Fruit fly (Drosophila melanogaster): ENCODE results near the gene cold.

Gene cold

DNA sequence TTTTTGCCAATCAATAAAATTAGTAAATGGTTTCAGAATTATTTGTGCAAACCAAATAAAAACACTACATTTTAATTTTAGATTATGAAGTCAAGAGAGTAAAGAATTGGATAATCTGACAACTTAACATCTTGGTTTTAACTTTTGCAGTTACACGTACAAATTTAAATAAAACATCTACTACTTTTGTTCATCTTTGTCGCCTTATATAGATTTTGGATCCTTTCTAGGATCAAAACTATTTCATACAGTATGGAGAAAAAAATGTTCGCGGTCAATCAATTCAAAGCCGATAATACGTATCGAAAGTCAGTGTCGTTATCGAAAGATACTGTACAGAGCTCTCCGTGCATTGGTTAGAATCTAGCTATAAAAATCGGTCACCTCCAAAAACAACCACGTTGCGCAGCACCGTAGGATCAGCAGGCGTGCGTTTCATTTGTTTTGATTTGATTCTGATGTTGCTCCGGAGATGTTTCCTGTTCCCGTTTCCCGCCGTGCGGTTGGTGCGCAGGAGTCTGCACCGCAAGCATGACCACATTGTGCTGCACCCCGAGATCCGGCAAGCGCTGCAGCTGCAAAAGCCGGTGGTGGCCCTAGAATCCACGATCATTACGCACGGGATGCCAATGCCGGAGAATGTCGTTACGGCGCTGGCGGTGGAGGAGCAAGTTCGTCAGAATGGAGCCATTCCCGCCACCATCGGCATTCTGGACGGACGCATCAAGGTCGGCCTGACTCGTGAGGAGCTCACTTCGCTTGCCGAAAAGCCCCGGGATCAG lies 10.1 kb upstream of the cold start, which contains the start of the genes uncNacbeta and CG2794:
uncNacbeta (minus strand) TSS at position 51 of the 782 bp plus-strand sequence.
CG2794 (plus strand) TSS at position 395 of the 782 bp plus-strand sequence.
- TF ChIP-seq tj (GFP tag; optimal IDR thresholded peaks at IDR 0.05) (no peak), Clk (GFP tag; optimal IDR thresholded peaks at IDR 0.05) (no peak), Crg-1 (GFP tag; optimal IDR thresholded peaks at IDR 0.05) (no peak), toe (GFP tag; optimal IDR thresholded peaks at IDR 0.05) (no peak), kay (GFP tag; ENCODE audit: borderline replicate concordance) (no peak), CG7045 (GFP tag; optimal IDR thresholded peaks at IDR 0.05) (no peak), CG11617 (GFP tag; optimal IDR thresholded peaks at IDR 0.05) (no peak), cnc (optimal IDR thresholded peaks at IDR 0.05) (no peak), ovo (GFP tag; optimal IDR thresholded peaks at IDR 0.05) (no peak), CG12768 (GFP tag; optimal IDR thresholded peaks at IDR 0.05) (no peak), pad (GFP tag; optimal IDR thresholded peaks at IDR 0.05) (no peak), cic (GFP tag; optimal IDR thresholded peaks at IDR 0.05) (peak; percentile 8), CG7101 (tag; optimal IDR thresholded peaks at IDR 0.05) (peak; percentile 39), Mnt (GFP tag; optimal IDR thresholded peaks at IDR 0.05) (peak; percentile 79), bab1 (GFP tag; optimal IDR thresholded peaks at IDR 0.05) (peak; percentile 47)

DNA sequence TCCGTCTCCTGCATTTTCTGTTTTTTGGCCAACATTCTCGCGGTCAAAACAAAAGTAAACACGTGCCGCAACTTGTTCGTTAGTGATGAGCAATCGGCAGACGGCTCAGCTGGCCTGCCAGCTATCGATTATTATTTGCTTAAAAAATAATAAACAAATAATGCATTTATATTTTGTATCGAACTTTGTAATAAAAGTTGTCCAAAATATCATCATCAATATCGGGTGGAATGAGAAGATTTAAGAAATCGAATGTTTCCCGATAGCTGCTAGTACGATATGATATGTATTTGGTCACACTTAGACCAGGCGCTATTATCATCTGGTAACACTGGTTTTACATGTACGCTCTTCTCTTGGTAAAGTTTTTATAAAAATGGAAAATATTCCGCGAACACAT lies 6.1 kb upstream of the cold start, which contains the start of the genes Nle and Sf3b1:
Nle (minus strand) TSS at position 92 of the 400 bp plus-strand sequence.
Sf3b1 (plus strand) TSS at position 311 of the 400 bp plus-strand sequence.
- TF ChIP-seq CG7045 (GFP tag; optimal IDR thresholded peaks at IDR 0.05) (no peak), CG11617 (GFP tag; optimal IDR thresholded peaks at IDR 0.05) (peak; percentile 58), CG7101 (tag; optimal IDR thresholded peaks at IDR 0.05) (peak; percentile 55), CG14711 (tag; optimal IDR thresholded peaks at IDR 0.05) (peak; percentile 55), Mnt (GFP tag; optimal IDR thresholded peaks at IDR 0.05) (peak; percentile 97), CG5204 (GFP tag; optimal IDR thresholded peaks at IDR 0.05) (no peak), Hr96 (GFP tag; optimal IDR thresholded peaks at IDR 0.05) (peak; percentile 20), CG12768 (GFP tag; optimal IDR thresholded peaks at IDR 0.05) (peak; percentile 6), toe (GFP tag; optimal IDR thresholded peaks at IDR 0.05) (peak; percentile 66), bab1 (GFP tag; optimal IDR thresholded peaks at IDR 0.05) (peak; percentile 49), tj (GFP tag; optimal IDR thresholded peaks at IDR 0.05) (peak; percentile 2), cnc (optimal IDR thresholded peaks at IDR 0.05) (no peak), pad (GFP tag; optimal IDR thresholded peaks at IDR 0.05) (peak; percentile 23), Clk (GFP tag; optimal IDR thresholded peaks at IDR 0.05) (peak; percentile 44), kay (GFP tag; ENCODE audit: borderline replicate concordance) (no peak), ovo (GFP tag; optimal IDR thresholded peaks at IDR 0.05) (no peak), CG1620 (GFP tag; optimal IDR thresholded peaks at IDR 0.05) (peak; percentile 67), CG33017 (tag; optimal IDR thresholded peaks at IDR 0.05) (no peak), Crg-1 (GFP tag; optimal IDR thresholded peaks at IDR 0.05) (peak; percentile 62), cic (GFP tag; optimal IDR thresholded peaks at IDR 0.05) (no peak)

DNA sequence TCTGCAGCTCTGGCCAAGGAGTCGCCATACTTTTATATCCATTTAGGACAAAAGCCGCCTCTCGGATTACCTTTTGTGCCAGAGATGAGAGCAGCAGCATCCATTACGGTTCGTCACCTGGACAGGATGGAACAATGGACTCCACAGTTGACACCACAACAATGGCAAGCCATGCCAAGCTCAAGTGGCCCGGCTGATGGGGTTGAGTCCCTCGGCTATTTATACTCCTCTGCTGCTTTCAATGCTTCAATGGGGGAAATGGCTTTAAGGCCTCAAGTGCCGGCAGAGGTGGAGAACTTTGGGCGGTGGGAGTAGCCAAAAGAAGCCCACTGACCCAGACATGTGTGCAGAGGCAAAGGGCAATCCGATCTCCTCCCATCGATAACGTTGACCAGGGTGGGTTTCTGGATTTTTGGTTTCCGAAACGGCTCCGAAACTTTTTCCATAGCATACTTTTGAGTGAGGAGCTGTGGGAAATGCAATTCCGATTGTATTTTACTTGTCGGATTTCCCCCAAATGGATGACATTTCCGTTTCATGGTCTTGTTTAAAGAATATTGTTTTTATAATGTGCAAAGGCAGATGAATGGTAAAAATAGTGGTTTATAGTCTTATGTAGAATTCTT lies 2.6 kb downstream of the cold start, which contains the start of gene Ptth:
Ptth (minus strand) TSS at position 338 of the 626 bp plus-strand sequence.
- no peak for TF ChIP-seq kay (GFP tag; ENCODE audit: borderline replicate concordance)
- no peak for TF ChIP-seq tj (GFP tag; optimal IDR thresholded peaks at IDR 0.05)
- peak; percentile 10 for TF ChIP-seq bab1 (GFP tag; optimal IDR thresholded peaks at IDR 0.05)

DNA sequence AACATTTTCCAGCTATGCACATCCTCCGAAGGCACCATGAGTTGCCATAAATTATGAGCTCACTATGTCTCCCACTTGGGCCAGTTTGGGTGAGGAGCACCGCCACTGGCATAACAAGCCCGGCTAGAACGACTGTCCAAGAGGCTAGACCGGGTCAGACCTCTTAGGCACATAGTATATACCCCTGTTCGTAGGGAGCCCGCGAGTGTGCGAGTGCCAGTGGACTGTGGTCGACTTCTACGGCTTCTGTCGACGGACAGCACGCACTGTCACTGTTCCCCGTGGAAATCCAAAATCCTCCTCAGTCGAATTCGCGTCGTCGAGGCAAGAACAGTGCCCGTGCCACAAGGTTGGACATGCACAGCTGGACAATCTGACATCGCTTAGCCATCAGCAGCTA lies 3.1 kb downstream of the cold start, which contains the start of gene Pph13:
Pph13 (plus strand) TSS at position 301 of the 400 bp plus-strand sequence.
- TF ChIP-seq CG14711 (tag; optimal IDR thresholded peaks at IDR 0.05) (no peak), pad (GFP tag; optimal IDR thresholded peaks at IDR 0.05) (no peak), CG1620 (GFP tag; optimal IDR thresholded peaks at IDR 0.05) (no peak), kay (GFP tag; ENCODE audit: borderline replicate concordance) (no peak), Hr96 (GFP tag; optimal IDR thresholded peaks at IDR 0.05) (no peak)

DNA sequence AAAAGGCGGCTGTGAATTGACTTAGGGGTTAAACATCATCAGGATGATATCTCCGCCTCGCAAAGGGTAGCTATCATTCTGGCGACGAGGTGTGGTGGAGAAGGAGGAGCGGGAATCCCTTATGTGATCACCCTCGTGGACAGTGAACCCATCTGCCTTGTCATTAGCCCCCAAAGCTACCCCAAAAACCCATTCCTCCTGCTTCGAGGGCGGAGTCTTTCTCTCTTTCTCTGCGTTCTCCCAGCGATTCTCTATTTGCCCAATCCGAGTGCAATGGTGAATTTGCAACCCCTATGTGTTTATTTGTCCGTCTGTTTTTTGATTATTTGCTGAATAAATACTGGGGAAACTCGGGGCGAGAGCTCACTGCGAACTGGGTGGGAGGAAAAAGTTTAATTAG lies 11.2 kb downstream of the cold start:
- TF ChIP-seq CG5204 (GFP tag; optimal IDR thresholded peaks at IDR 0.05): no peak
- no peak for TF ChIP-seq bab1 (GFP tag; optimal IDR thresholded peaks at IDR 0.05)
- TF ChIP-seq Mnt (GFP tag; optimal IDR thresholded peaks at IDR 0.05): no peak
- TF ChIP-seq CG33017 (tag; optimal IDR thresholded peaks at IDR 0.05): no peak
- TF ChIP-seq CG1620 (GFP tag; optimal IDR thresholded peaks at IDR 0.05): no peak

DNA sequence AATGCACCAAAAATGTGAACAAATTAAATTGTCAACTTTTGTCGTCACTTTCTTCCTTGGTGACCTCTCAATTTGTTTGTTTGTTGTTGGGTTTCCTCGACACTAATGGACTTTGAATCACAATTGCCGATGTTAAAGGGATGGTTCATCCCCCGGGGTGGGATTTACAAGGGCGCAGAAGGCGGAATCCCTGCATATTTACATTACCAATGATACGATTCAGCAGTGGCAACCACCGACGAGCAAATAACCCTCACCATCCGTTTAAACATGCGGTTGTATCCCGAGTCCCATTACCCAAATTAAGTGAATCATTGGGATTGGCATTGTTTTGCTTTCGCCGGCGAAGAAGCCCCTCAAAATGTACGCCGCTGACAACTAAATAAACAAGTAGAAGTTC lies 17.4 kb downstream of the cold start:
- TF ChIP-seq CG7045 (GFP tag; optimal IDR thresholded peaks at IDR 0.05): no peak
- TF ChIP-seq CG12768 (GFP tag; optimal IDR thresholded peaks at IDR 0.05): no peak
- no peak for TF ChIP-seq Hr96 (GFP tag; optimal IDR thresholded peaks at IDR 0.05)
- TF ChIP-seq CG11617 (GFP tag; optimal IDR thresholded peaks at IDR 0.05): no peak
- no peak for TF ChIP-seq cnc (optimal IDR thresholded peaks at IDR 0.05)
- TF ChIP-seq Crg-1 (GFP tag; optimal IDR thresholded peaks at IDR 0.05): no peak
- no peak for TF ChIP-seq tj (GFP tag; optimal IDR thresholded peaks at IDR 0.05)
- no peak for TF ChIP-seq cic (GFP tag; optimal IDR thresholded peaks at IDR 0.05)
- TF ChIP-seq Clk (GFP tag; optimal IDR thresholded peaks at IDR 0.05): no peak
- TF ChIP-seq CG14711 (tag; optimal IDR thresholded peaks at IDR 0.05): no peak
- no peak for TF ChIP-seq toe (GFP tag; optimal IDR thresholded peaks at IDR 0.05)
